Worm (Caenorhabditis elegans) whole organism, L1 larva: Measurements from ENCODE around the gene smf-1.

Experiments used
- C16A3.4 ChIP-seq: fragments of 150-350 bp; optimal IDR thresholded peaks from 2 replicates; lab custom pipeline; 2014; ENCODE audit warnings: missing biosample characterization, missing genetic modification characterization
- C34B4.2 ChIP-seq: sonication (generic microtip); optimal IDR thresholded peaks from 2 replicates; lab custom pipeline; 2017; ENCODE audit warnings: mild to moderate bottlenecking, missing genetic modification characterization, missing compliant biosample characterization
- aha-1 ChIP-seq: fragments of 150-350 bp; optimal IDR thresholded peaks from 2 replicates; lab custom pipeline; 2014; ENCODE audit warnings: missing biosample characterization, missing genetic modification characterization
- aly-2 ChIP-seq: fragments of 150-350 bp; optimal IDR thresholded peaks from 2 replicates; lab custom pipeline; 2014; ENCODE audit warnings: missing biosample characterization, missing genetic modification characterization
- blmp-1 ChIP-seq: fragments of 150-350 bp; optimal IDR thresholded peaks from 2 replicates; lab custom pipeline; 2014; ENCODE audit warnings: missing biosample characterization, missing genetic modification characterization
- ceh-8 ChIP-seq: fragments of 200-800 bp; sonication (Bioruptor generic); optimal IDR thresholded peaks from 2 replicates; lab custom pipeline; 2018; ENCODE audit warnings: mild to moderate bottlenecking, missing genetic modification characterization, moderate library complexity, missing compliant biosample characterization
- ceh-88 ChIP-seq: fragments of 200-800 bp; sonication (Bioruptor generic); IDR thresholded peaks from 2 replicates; pipeline ENCODE4 v1.3.6; 2022; ENCODE audit warnings: missing genetic modification characterization, missing compliant biosample characterization
- ceh-90 ChIP-seq: sonication (generic microtip); optimal IDR thresholded peaks from 2 replicates; lab custom pipeline; 2016; ENCODE audit warnings: missing genetic modification characterization, missing compliant biosample characterization
- efl-1 ChIP-seq, 4 experiments: fragments of 150-350 bp; optimal IDR thresholded peaks in 3 of 4; peaks in 1 of 4; 1 replicate in 1 of 4; 2 replicates in 3 of 4; lab custom pipeline; 2014; ENCODE audit warnings: missing biosample characterization in 2 of 4, missing genetic modification characterization in 2 of 4, missing genetic modification reagents in 2 of 4
- elt-3 ChIP-seq, 6 experiments: fragments of 150-350 bp in 1 of 6; sonication (generic microtip); optimal IDR thresholded peaks; 2 replicates each; lab custom pipeline; 2017 to 2018; ENCODE audit warnings: missing biosample characterization in 6 of 6, missing genetic modification characterization in 6 of 6, inconsistent platforms in 1 of 6
- fkh-10 ChIP-seq: sonication (generic microtip); optimal IDR thresholded peaks from 2 replicates; lab custom pipeline; 2017; ENCODE audit warnings: missing biosample characterization, missing genetic modification reagents, missing genetic modification characterization
- fkh-4 ChIP-seq: sonication (generic microtip); optimal IDR thresholded peaks from 2 replicates; lab custom pipeline; 2016; ENCODE audit warnings: missing compliant biosample characterization, missing genetic modification characterization, borderline replicate concordance
- fkh-8 ChIP-seq: sonication (generic microtip); optimal IDR thresholded peaks from 2 replicates; lab custom pipeline; 2016; ENCODE audit warnings: mild to moderate bottlenecking, missing genetic modification characterization, missing compliant biosample characterization
- fos-1 ChIP-seq: fragments of 150-350 bp; optimal IDR thresholded peaks from 2 replicates; lab custom pipeline; 2014; ENCODE audit warnings: missing biosample characterization, missing genetic modification characterization
- hlh-17 ChIP-seq: fragments of 200-800 bp; sonication (Bioruptor generic); optimal IDR thresholded peaks from 2 replicates; lab custom pipeline; 2018; ENCODE audit warnings: missing genetic modification characterization, mild to moderate bottlenecking, missing compliant biosample characterization, moderate library complexity, borderline replicate concordance
- hlh-4 ChIP-seq: sonication (generic microtip); optimal IDR thresholded peaks from 2 replicates; lab custom pipeline; 2016; ENCODE audit warnings: mild to moderate bottlenecking, missing genetic modification characterization, missing compliant biosample characterization
- hpl-2 ChIP-seq: fragments of 150-350 bp; optimal IDR thresholded peaks from 2 replicates; lab custom pipeline; 2014; ENCODE audit warnings: missing biosample characterization, missing genetic modification reagents, missing genetic modification characterization
- irx-1 ChIP-seq: sonication (generic microtip); optimal IDR thresholded peaks from 2 replicates; lab custom pipeline; 2016; ENCODE audit warnings: missing genetic modification characterization, missing compliant biosample characterization
- lin-14 ChIP-seq: fragments of 200-800 bp; sonication (Bioruptor generic); optimal IDR thresholded peaks from 2 replicates; lab custom pipeline; 2018; ENCODE audit warnings: mild to moderate bottlenecking, missing genetic modification characterization, moderate library complexity, missing compliant biosample characterization
- lin-15B ChIP-seq: fragments of 150-350 bp; sonication (generic microtip); optimal IDR thresholded peaks from 3 replicates; lab custom pipeline; 2014; ENCODE audit warnings: missing biosample characterization, missing genetic modification characterization
- lin-39 ChIP-seq: fragments of 150-350 bp; optimal IDR thresholded peaks from 2 replicates; lab custom pipeline; 2014; ENCODE audit warnings: missing biosample characterization, missing genetic modification reagents, missing genetic modification characterization
- lir-3 ChIP-seq: sonication (generic microtip); optimal IDR thresholded peaks from 2 replicates; lab custom pipeline; 2016; ENCODE audit warnings: mild to moderate bottlenecking, missing genetic modification characterization, moderate library complexity, missing compliant biosample characterization; ENCODE audit not compliant: poor library complexity
- mab-9 ChIP-seq: fragments of 200-800 bp; sonication (Bioruptor generic); IDR thresholded peaks from 2 replicates; pipeline ENCODE4 v1.3.6; 2022; ENCODE audit warnings: missing genetic modification reagents, missing genetic modification characterization, missing compliant biosample characterization
- mdl-1 ChIP-seq, 2 experiments: fragments of 150-350 bp; optimal IDR thresholded peaks; 2 replicates each; lab custom pipeline; 2014 to 2017; ENCODE audit warnings: missing biosample characterization in 2 of 2, missing genetic modification characterization in 2 of 2, inconsistent platforms in 1 of 2
- mep-1 ChIP-seq: fragments of 150-350 bp; optimal IDR thresholded peaks from 2 replicates; lab custom pipeline; 2014; ENCODE audit warnings: missing biosample characterization, missing genetic modification characterization
- nhr-19 ChIP-seq: fragments of 200-800 bp; sonication (Bioruptor generic); conservative IDR thresholded peaks from 2 replicates; pipeline ENCODE4 v1.3.6; 2022; ENCODE audit warnings: missing genetic modification characterization, missing compliant biosample characterization
- nhr-20 ChIP-seq: sonication (generic microtip); optimal IDR thresholded peaks from 2 replicates; lab custom pipeline; 2016; ENCODE audit warnings: mild to moderate bottlenecking, missing genetic modification characterization, missing compliant biosample characterization
- nhr-28 ChIP-seq: fragments of 150-350 bp; optimal IDR thresholded peaks from 2 replicates; lab custom pipeline; 2014; ENCODE audit warnings: missing biosample characterization, missing genetic modification characterization
- nhr-77 ChIP-seq: fragments of 150-350 bp; optimal IDR thresholded peaks from 2 replicates; lab custom pipeline; 2014; ENCODE audit warnings: missing biosample characterization, missing genetic modification characterization
- nhr-84 ChIP-seq: sonication (generic microtip); optimal IDR thresholded peaks from 2 replicates; lab custom pipeline; 2017; ENCODE audit warnings: missing biosample characterization, missing genetic modification characterization
- nhr-85 ChIP-seq: sonication (generic microtip); peaks from one replicate; lab custom pipeline; 2016; ENCODE audit warnings: missing genetic modification characterization, inconsistent platforms, missing compliant biosample characterization
- nhr-90 ChIP-seq: sonication (generic microtip); optimal IDR thresholded peaks from 2 replicates; lab custom pipeline; 2016; ENCODE audit warnings: mild to moderate bottlenecking, missing genetic modification characterization, missing compliant biosample characterization; ENCODE audit not compliant: poor library complexity
- pag-3 ChIP-seq: sonication (generic microtip); optimal IDR thresholded peaks from 2 replicates; lab custom pipeline; 2017; ENCODE audit warnings: missing genetic modification characterization, mild to moderate bottlenecking, missing compliant biosample characterization, antibody characterized with exemption, borderline replicate concordance; ENCODE audit not compliant: insufficient read depth
- pax-3 ChIP-seq: fragments of 200-800 bp; sonication (Bioruptor generic); optimal IDR thresholded peaks from 2 replicates; lab custom pipeline; 2018; ENCODE audit warnings: mild to moderate bottlenecking, missing genetic modification characterization, moderate library complexity, missing compliant biosample characterization
- pqm-1 ChIP-seq: sonication (generic microtip); optimal IDR thresholded peaks from 3 replicates; lab custom pipeline; 2017; ENCODE audit warnings: missing biosample characterization, missing genetic modification characterization
- rnt-1 ChIP-seq: sonication (generic microtip); optimal IDR thresholded peaks from 2 replicates; lab custom pipeline; 2016; ENCODE audit warnings: mild to moderate bottlenecking, missing genetic modification characterization, moderate library complexity, missing compliant biosample characterization
- sox-4 ChIP-seq: sonication (generic microtip); optimal IDR thresholded peaks from 2 replicates; lab custom pipeline; 2016; ENCODE audit warnings: missing genetic modification characterization, missing compliant biosample characterization
- sptf-1 ChIP-seq: fragments of 150-350 bp; optimal IDR thresholded peaks from 2 replicates; lab custom pipeline; 2014; ENCODE audit warnings: missing biosample characterization, missing genetic modification characterization
- sup-37 ChIP-seq: fragments of 200-800 bp; sonication (Bioruptor generic); optimal IDR thresholded peaks from 2 replicates; lab custom pipeline; 2018; ENCODE audit warnings: mild to moderate bottlenecking, missing genetic modification characterization, missing compliant biosample characterization
- swsn-7 ChIP-seq: sonication (generic microtip); optimal IDR thresholded peaks from 2 replicates; lab custom pipeline; 2016; ENCODE audit warnings: missing genetic modification characterization, missing compliant biosample characterization
- tbx-2 ChIP-seq: sonication (generic microtip); optimal IDR thresholded peaks from 2 replicates; lab custom pipeline; 2016; ENCODE audit warnings: missing genetic modification characterization, missing compliant biosample characterization
- tlp-1 ChIP-seq: fragments of 150-350 bp; optimal IDR thresholded peaks from 2 replicates; lab custom pipeline; 2014; ENCODE audit warnings: missing biosample characterization, missing genetic modification characterization
- unc-62 ChIP-seq: fragments of 150-350 bp; optimal IDR thresholded peaks from 2 replicates; lab custom pipeline; 2014; ENCODE audit warnings: missing biosample characterization, missing genetic modification reagents, missing genetic modification characterization
- unc-98 ChIP-seq: fragments of 200-800 bp; sonication (Bioruptor generic); IDR thresholded peaks from 2 replicates; pipeline ENCODE4 v1.3.6; 2022; ENCODE audit warnings: missing genetic modification characterization, missing compliant biosample characterization
- vab-15 ChIP-seq: sonication (generic microtip); optimal IDR thresholded peaks from 2 replicates; lab custom pipeline; 2017; ENCODE audit warnings: missing genotype, mild to moderate bottlenecking, missing genetic modification characterization, missing compliant biosample characterization
- xbp-1 ChIP-seq: sonication (generic microtip); optimal IDR thresholded peaks from 2 replicates; lab custom pipeline; 2016; ENCODE audit warnings: missing genetic modification characterization, missing compliant biosample characterization
- zip-4 ChIP-seq: fragments of 200-800 bp; sonication (Bioruptor generic); optimal IDR thresholded peaks from 2 replicates; lab custom pipeline; 2018; ENCODE audit warnings: mild to moderate bottlenecking, missing genetic modification characterization, moderate library complexity, missing compliant biosample characterization

Gene smf-1

ce11 chrX:6743853-6744346 lies 21.0 kb upstream of the smf-1 start (continued):
- TF ChIP-seq fkh-8 (tag; lab: Kevin White, UChicago) (peak; percentile 40), vab-15 (no peak), sup-37 (peak; percentile 85), mdl-1 (tag; optimal IDR thresholded peaks at IDR 0.05; lab: Kevin White, UChicago) (peak in 1 of 2 experiments; percentile 92), ceh-88 (GFP tag; lab: Robert Waterston, UW) (peak; percentile 87)

DNA sequence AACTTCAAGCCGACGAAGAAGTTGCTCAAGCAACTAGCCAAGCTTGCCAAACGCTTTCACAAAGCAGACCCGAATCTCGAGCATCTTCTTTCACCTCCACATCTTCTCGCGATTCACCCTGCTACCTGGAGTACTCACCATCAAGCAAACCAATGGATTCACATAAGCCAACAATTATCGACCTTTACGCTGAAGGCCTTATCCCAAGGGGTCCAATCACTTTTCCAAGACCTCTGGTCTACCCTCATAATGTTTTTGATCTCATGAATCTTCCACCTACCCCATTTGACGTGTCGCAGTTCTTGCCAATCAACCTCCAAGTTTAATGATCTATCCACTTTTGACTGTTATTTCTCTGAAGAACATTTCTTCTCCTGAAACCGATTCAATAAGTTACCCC lies 20.5 kb upstream of the smf-1 start:
- TF ChIP-seq unc-62 (GFP tag; lab: Kevin White, UChicago) (no peak), ceh-88 (GFP tag; lab: Robert Waterston, UW) (0 out of 2 replicates have a peak, but pooled peaks have one; percentile 2), rnt-1 (tag; lab: Kevin White, UChicago) (peak; percentile 1), blmp-1 (no peak)

DNA sequence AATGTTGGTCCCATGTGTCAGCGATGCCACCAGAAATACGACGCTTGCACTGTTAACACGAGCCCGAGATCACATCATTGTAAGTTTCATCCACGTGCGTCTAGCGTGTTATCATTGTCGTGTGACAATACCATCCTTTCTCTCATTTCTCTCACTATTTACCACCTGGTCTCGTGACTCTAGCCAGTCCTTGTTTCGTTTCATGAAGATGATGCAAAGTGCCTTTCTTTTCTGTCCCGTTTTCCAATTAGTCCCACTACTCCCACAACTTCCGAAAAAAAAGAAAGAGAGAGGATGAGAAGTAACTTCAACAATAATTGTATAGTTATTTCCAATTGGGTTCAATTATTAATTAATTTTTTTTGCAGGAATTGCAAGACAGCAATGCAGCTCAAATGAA lies 20.0 kb upstream of the smf-1 start:
- TF ChIP-seq lin-15B (tag; lab: Kevin White, UChicago) (no peak), lin-14 (GFP tag; lab: Kevin White, UChicago) (peak; percentile 91), hlh-4 (tag; lab: Kevin White, UChicago) (no peak), lir-3 (tag; lab: Kevin White, UChicago) (peak; percentile 73), pqm-1 (tag; lab: Kevin White, UChicago) (no peak), irx-1 (tag; lab: Kevin White, UChicago) (peak; percentile 76), swsn-7 (tag; lab: Kevin White, UChicago) (peak; percentile 81), tlp-1 (tag; lab: Kevin White, UChicago) (no peak), sox-4 (tag; lab: Kevin White, UChicago) (peak; percentile 48), fos-1 (peak; percentile 44), mep-1 (tag; lab: Kevin White, UChicago) (peak; percentile 77), ceh-8 (GFP tag; lab: Kevin White, UChicago) (peak; percentile 0), unc-98 (GFP tag; lab: Robert Waterston, UW) (no peak), nhr-85 (tag; lab: Kevin White, UChicago) (peak; percentile 94), pag-3 (tag; lab: Kevin White, UChicago) (no peak), tbx-2 (peak; percentile 70), C16A3.4 (tag; lab: Kevin White, UChicago) (peak; percentile 34), nhr-84 (tag; lab: Kevin White, UChicago) (no peak), nhr-28 (no peak), elt-3 (tag; optimal IDR thresholded peaks at IDR 0.05; lab: Kevin White, UChicago) (peak in 5 of 6 experiments; percentile 37 to 91 (median 68)), pax-3 (tag; lab: Kevin White, UChicago) (no peak), hlh-17 (GFP tag; lab: Kevin White, UChicago) (no peak), aly-2 (tag; lab: Kevin White, UChicago) (peak; percentile 12), hpl-2 (no peak), nhr-90 (peak; percentile 81), unc-62 (GFP tag; lab: Kevin White, UChicago) (no peak), zip-4 (GFP tag; lab: Kevin White, UChicago) (no peak), aha-1 (peak; percentile 23), mab-9 (GFP tag; lab: Robert Waterston, UW) (no peak; the same call in 1 of the 2 replicates), nhr-19 (GFP tag; lab: Robert Waterston, UW) (peak; percentile 89), xbp-1 (tag; lab: Kevin White, UChicago) (peak; percentile 81), efl-1 (optimal IDR thresholded peaks at IDR 0.05; lab: Kevin White, UChicago) (peak; percentile 38 to 42), efl-1 (GFP tag; optimal IDR thresholded peaks at IDR 0.05 in 1 of 2; lab: Kevin White, UChicago) (peak; percentile 14 to 95), vab-15 (peak; percentile 51), C34B4.2 (tag; lab: Kevin White, UChicago) (no peak), ceh-90 (tag; lab: Kevin White, UChicago) (no peak), lin-39 (tag; lab: Kevin White, UChicago) (peak; percentile 88), nhr-20 (peak; percentile 89), sptf-1 (tag; lab: Kevin White, UChicago) (no peak), fkh-4 (tag; lab: Kevin White, UChicago) (no peak), nhr-77 (tag; lab: Kevin White, UChicago) (peak; percentile 24), fkh-10 (no peak), sup-37 (peak; percentile 31)
